Fruit fly (Drosophila melanogaster) Kc167 (cell line): ENCODE data around the gene ninaA.

Experiments used
- Myc ChIP-seq: fragments of >200 bp; optimal IDR thresholded peaks from 2 replicates; lab custom pipeline; 2017; ENCODE audit warnings: missing external identifiers
- h ChIP-seq: fragments of >200 bp; optimal IDR thresholded peaks from 3 replicates; lab custom pipeline; 2018; ENCODE audit warnings: missing external identifiers
- insv ChIP-seq: fragments of >200 bp; optimal IDR thresholded peaks from 3 replicates; lab custom pipeline; 2018; ENCODE audit warnings: missing external identifiers
- psq ChIP-seq: fragments of >200 bp; optimal IDR thresholded peaks from 2 replicates; lab custom pipeline; 2017; ENCODE audit warnings: missing external identifiers
- ttk ChIP-seq: sonication (Bioruptor generic); optimal IDR thresholded peaks from 2 replicates; lab custom pipeline; 2017; ENCODE audit warnings: missing external identifiers

DNA sequence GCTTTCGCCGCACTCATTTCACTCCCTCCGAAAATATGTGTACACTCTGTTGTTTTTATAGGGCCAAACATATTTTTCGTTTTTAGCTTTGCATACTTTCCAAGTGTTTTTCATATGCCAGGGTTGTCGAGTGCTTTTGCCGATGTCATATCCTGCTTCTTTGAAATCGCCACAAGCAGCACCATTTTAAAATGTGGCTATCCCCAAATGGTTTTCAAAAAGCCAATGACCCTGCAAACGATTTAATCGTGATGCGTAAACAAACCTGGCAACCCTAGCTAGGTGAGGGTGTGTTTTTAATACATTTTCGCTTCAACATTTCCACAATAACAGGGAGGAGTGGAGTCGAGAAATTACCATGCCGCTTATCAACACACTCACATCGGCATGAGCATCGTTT lies 15.4 kb downstream of the ninaA start:
- TF ChIP-seq Myc, result no peak
- TF ChIP-seq psq (lab: Kevin White, UChicago), result no peak
- no peak for TF ChIP-seq ttk (lab: Kevin White, UChicago)
- no peak for TF ChIP-seq h
- no peak for TF ChIP-seq insv (lab: Kevin White, UChicago)
